Worm (Caenorhabditis elegans) whole organism, early embryonic: ENCODE data around the gene T08H10.3.

Experiments
- B0310.2 ChIP-seq: sonication (generic microtip); optimal IDR thresholded peaks from 2 replicates; lab custom pipeline; 2016; ENCODE audit warnings: mild to moderate bottlenecking, missing genetic modification characterization, missing compliant biosample characterization
- F13C5.2 ChIP-seq: sonication (generic microtip); optimal IDR thresholded peaks from 2 replicates; lab custom pipeline; 2017; ENCODE audit warnings: mild to moderate bottlenecking, missing genetic modification characterization, inconsistent platforms, missing compliant biosample characterization
- ama-1 ChIP-seq: fragments of 150-350 bp; optimal IDR thresholded peaks from 2 replicates; lab custom pipeline; 2014
- ceh-36 ChIP-seq: sonication (generic microtip); optimal IDR thresholded peaks from 2 replicates; lab custom pipeline; 2016; ENCODE audit warnings: missing genetic modification characterization, inconsistent platforms, missing compliant biosample characterization
- ets-7 ChIP-seq: sonication (generic microtip); optimal IDR thresholded peaks from 2 replicates; lab custom pipeline; 2016; ENCODE audit warnings: missing genotype, missing genetic modification characterization, missing compliant biosample characterization
- flt-1 ChIP-seq: fragments of 200-800 bp; sonication (Bioruptor generic); IDR thresholded peaks from 2 replicates; pipeline ENCODE4 v1.3.6; 2022; ENCODE audit warnings: missing genetic modification characterization, missing compliant biosample characterization
- hmg-4 ChIP-seq: fragments of 200-800 bp; sonication (Bioruptor generic); optimal IDR thresholded peaks from 2 replicates; lab custom pipeline; 2018; ENCODE audit warnings: mild to moderate bottlenecking, missing genetic modification characterization, missing compliant biosample characterization
- scrt-1 ChIP-seq: fragments of 200-800 bp; sonication (Bioruptor generic); IDR thresholded peaks from 2 replicates; pipeline ENCODE4 v1.3.6; 2022; ENCODE audit warnings: missing genetic modification characterization, missing compliant biosample characterization
- sea-1 ChIP-seq: fragments of 200-800 bp; sonication (Bioruptor generic); conservative IDR thresholded peaks from 2 replicates; pipeline ENCODE4 v1.3.6; 2022; ENCODE audit warnings: missing genetic modification characterization, missing compliant biosample characterization

ce11 chrV:4501974-4502373 is 30.8 kb downstream of the T08H10.3 start:
- TF ChIP-seq ama-1 (lab: Kevin White, UChicago) (no peak), ets-7 (tag; lab: Kevin White, UChicago) (no peak), flt-1 (no peak), hmg-4 (GFP tag; lab: Kevin White, UChicago) (no peak), ceh-36 (no peak), B0310.2 (tag; lab: Kevin White, UChicago) (no peak), sea-1 (GFP tag; lab: Robert Waterston, UW) (no peak), scrt-1 (GFP tag; lab: Robert Waterston, UW) (no peak), F13C5.2 (tag; lab: Kevin White, UChicago) (no peak)
